Worm (Caenorhabditis elegans): ENCODE measurements around the gene shw-3.

- no peak for TF ChIP-seq mdl-1 (tag; optimal IDR thresholded peaks at IDR 0.05)
- TF ChIP-seq snpc-4 (tag; optimal IDR thresholded peaks at IDR 0.05) = no peak
- TF ChIP-seq ZK546.5 (tag; optimal IDR thresholded peaks at IDR 0.05) = no peak
- no peak for TF ChIP-seq ceh-28 (tag; optimal IDR thresholded peaks at IDR 0.05)
These were observed 38.3 kb upstream of the shw-3 start for ce11 chrV:13025283-13025682.

Measured in whole organism, L3 larva.